Fruit fly (Drosophila melanogaster) whole organism, embryonic: Measurements from ENCODE around the gene CG3335.

Source experiments
- Atf6 ChIP-seq: fragments of 200-800 bp; sonication (Bioruptor generic); IDR thresholded peaks from 2 replicates; pipeline ENCODE4 v1.3.6; 2022; ENCODE audit warnings: missing biosample characterization, missing genetic modification characterization
- C15 ChIP-seq: fragments of 200-800 bp; sonication (Bioruptor generic); IDR thresholded peaks from 3 replicates; pipeline ENCODE4 v1.3.6; 2022; ENCODE audit warnings: missing biosample characterization, missing genetic modification characterization
- CG10462 ChIP-seq: fragments of 200-800 bp; sonication (Bioruptor generic); optimal IDR thresholded peaks from 2 replicates; lab custom pipeline; 2016; ENCODE audit warnings: missing biosample characterization, missing genetic modification characterization
- CG12104 ChIP-seq: fragments of 200-800 bp; sonication (Bioruptor generic); optimal IDR thresholded peaks from 3 replicates; lab custom pipeline; 2016; ENCODE audit warnings: missing biosample characterization, missing genetic modification characterization
- CG14050 ChIP-seq: fragments of 200-800 bp; sonication (Bioruptor generic); IDR thresholded peaks from 3 replicates; pipeline ENCODE4 v1.3.6; 2022; ENCODE audit warnings: missing biosample characterization, missing genetic modification characterization
- CG16779 ChIP-seq: fragments of 200-800 bp; sonication (Bioruptor generic); IDR thresholded peaks from 2 replicates; pipeline ENCODE4 v1.3.6; 2022; ENCODE audit warnings: missing biosample characterization, missing genetic modification characterization
- CG17912 ChIP-seq: fragments of 200-800 bp; sonication (Bioruptor generic); optimal IDR thresholded peaks from 2 replicates; lab custom pipeline; 2018; ENCODE audit warnings: missing biosample characterization, mild to moderate bottlenecking, missing genetic modification characterization
- CG2199 ChIP-seq: fragments of 200-800 bp; sonication (Bioruptor generic); IDR thresholded peaks from 3 replicates; pipeline ENCODE4 v1.3.6; 2022; ENCODE audit warnings: missing biosample characterization, missing genetic modification characterization
- CG2712 ChIP-seq: fragments of 200-800 bp; optimal IDR thresholded peaks from 3 replicates; lab custom pipeline; 2019; ENCODE audit warnings: missing biosample characterization, mild to moderate bottlenecking, missing genetic modification characterization, moderate library complexity
- CG31365 ChIP-seq: fragments of 200-800 bp; sonication (Bioruptor generic); optimal IDR thresholded peaks from 2 replicates; lab custom pipeline; 2018; ENCODE audit warnings: missing biosample characterization, mild to moderate bottlenecking, missing genetic modification characterization
- CG3163 ChIP-seq: fragments of 200-800 bp; sonication (Bioruptor generic); optimal IDR thresholded peaks from 3 replicates; lab custom pipeline; 2016; ENCODE audit warnings: missing biosample characterization, missing genetic modification characterization
- CG33557 ChIP-seq: fragments of 200-800 bp; sonication (Bioruptor generic); optimal IDR thresholded peaks from 2 replicates; lab custom pipeline; 2019; ENCODE audit warnings: missing biosample characterization, mild to moderate bottlenecking, missing genetic modification characterization, moderate library complexity
- CG42726 ChIP-seq: fragments of 200-800 bp; sonication (Bioruptor generic); IDR thresholded peaks from 2 replicates; pipeline ENCODE4 v1.3.6; 2022; ENCODE audit warnings: missing biosample characterization, missing genetic modification characterization; ENCODE audit not compliant: partially characterized antibody
- CG6175 ChIP-seq: fragments of 200-800 bp; sonication (Bioruptor generic); IDR thresholded peaks from 3 replicates; pipeline ENCODE4 v1.3.6; 2022; ENCODE audit warnings: missing biosample characterization, missing genetic modification characterization
- CG6254 ChIP-seq: fragments of 200-800 bp; sonication (Bioruptor generic); optimal IDR thresholded peaks from 3 replicates; lab custom pipeline; 2017; ENCODE audit warnings: mild to moderate bottlenecking, missing biosample characterization, missing genetic modification reagents, missing genetic modification characterization
- CG7271 ChIP-seq: fragments of 200-800 bp; sonication (Bioruptor generic); optimal IDR thresholded peaks from 2 replicates; lab custom pipeline; 2018; ENCODE audit warnings: missing biosample characterization, mild to moderate bottlenecking, missing genetic modification characterization, moderate library complexity
- CG7556 ChIP-seq: fragments of 200-800 bp; sonication (Bioruptor generic); optimal IDR thresholded peaks from 2 replicates; lab custom pipeline; 2017; ENCODE audit warnings: missing biosample characterization, mild to moderate bottlenecking, missing genetic modification characterization
- CG8359 ChIP-seq: fragments of 200-800 bp; sonication (Bioruptor generic); optimal IDR thresholded peaks from 2 replicates; lab custom pipeline; 2017; ENCODE audit warnings: missing biosample characterization, mild to moderate bottlenecking, missing genetic modification characterization, borderline replicate concordance
- CG8924 ChIP-seq: fragments of 200-800 bp; optimal IDR thresholded peaks from 3 replicates; lab custom pipeline; 2019; ENCODE audit warnings: missing biosample characterization, mild to moderate bottlenecking, missing genetic modification characterization, moderate library complexity
- CG9797 ChIP-seq: fragments of 200-800 bp; sonication (Bioruptor generic); optimal IDR thresholded peaks from 3 replicates; lab custom pipeline; 2018; ENCODE audit warnings: missing biosample characterization, mild to moderate bottlenecking, missing genetic modification characterization
- Dll ChIP-seq: fragments of 200-800 bp; sonication (Bioruptor generic); IDR thresholded peaks from 4 replicates; pipeline ENCODE4 v1.3.6; 2022; ENCODE audit warnings: missing biosample characterization, missing genetic modification characterization; ENCODE audit not compliant: partially characterized antibody
- Drgx ChIP-seq: fragments of 200-800 bp; sonication (Bioruptor generic); IDR thresholded peaks from 2 replicates; pipeline ENCODE4 v1.3.6; 2022; ENCODE audit warnings: missing biosample characterization, missing genetic modification characterization
- E2f1 ChIP-seq: fragments of 200-800 bp; sonication (Bioruptor generic); IDR thresholded peaks from 2 replicates; pipeline ENCODE4 v1.3.6; 2022; ENCODE audit warnings: missing biosample characterization, missing genetic modification characterization
- Fer1 ChIP-seq: fragments of 200-800 bp; sonication (Bioruptor generic); optimal IDR thresholded peaks from 2 replicates; lab custom pipeline; 2017; ENCODE audit warnings: missing biosample characterization, mild to moderate bottlenecking, missing genetic modification characterization
- HLH3B ChIP-seq: fragments of 200-800 bp; sonication (Bioruptor generic); IDR thresholded peaks from 2 replicates; pipeline ENCODE4 v1.3.6; 2022; ENCODE audit warnings: missing biosample characterization, missing genetic modification characterization
- Hey ChIP-seq: fragments of 200-800 bp; sonication (Bioruptor generic); optimal IDR thresholded peaks from 3 replicates; lab custom pipeline; 2018; ENCODE audit warnings: missing biosample characterization, mild to moderate bottlenecking, missing genetic modification characterization
- Hr78 ChIP-seq, 2 experiments: fragments of 200-800 bp in 1 of 2; fragments of >200 bp in 1 of 2; sonication (Bioruptor generic) in 1 of 2; optimal IDR thresholded peaks; 2 replicates each; lab custom pipeline; 2017 to 2019; ENCODE audit warnings: missing biosample characterization in 2 of 2, missing genetic modification characterization in 2 of 2, mild to moderate bottlenecking in 1 of 2, moderate library complexity in 1 of 2
- Jarid2 ChIP-seq: fragments of 200-800 bp; sonication (Bioruptor generic); optimal IDR thresholded peaks from 3 replicates; lab custom pipeline; 2017; ENCODE audit warnings: mild to moderate bottlenecking, missing biosample characterization, missing genetic modification reagents, missing genetic modification characterization
- Lim3 ChIP-seq: fragments of 200-800 bp; sonication (Bioruptor generic); IDR thresholded peaks from 2 replicates; pipeline ENCODE4 v1.3.6; 2022; ENCODE audit warnings: missing biosample characterization, missing genetic modification characterization
- Lpt ChIP-seq: fragments of >200 bp; optimal IDR thresholded peaks from 2 replicates; lab custom pipeline; 2018; ENCODE audit warnings: missing biosample characterization, missing genetic modification characterization
- Nf-YB ChIP-seq: fragments of 200-800 bp; sonication (Bioruptor generic); optimal IDR thresholded peaks from 3 replicates; lab custom pipeline; 2019; ENCODE audit warnings: missing biosample characterization, mild to moderate bottlenecking, missing genetic modification characterization, moderate library complexity
- Six4 ChIP-seq: fragments of 200-800 bp; sonication (Bioruptor generic); optimal IDR thresholded peaks from 2 replicates; lab custom pipeline; 2016; ENCODE audit warnings: missing biosample characterization, missing genetic modification characterization
- Trl ChIP-seq, 3 experiments: fragments of >200 bp in 2 of 3; fragments of 200-800 bp in 1 of 3; sonication (Bioruptor generic) in 1 of 3; optimal IDR thresholded peaks; 2 replicates in 1 of 3; 3 replicates in 2 of 3; lab custom pipeline; 2016 to 2017; ENCODE audit warnings: missing biosample characterization in 1 of 3, missing genetic modification characterization in 1 of 3
- Xrp1 ChIP-seq: fragments of 200-800 bp; sonication (Bioruptor generic); IDR thresholded peaks from 2 replicates; pipeline ENCODE4 v1.3.6; 2022; ENCODE audit warnings: missing biosample characterization, missing genetic modification characterization
- chinmo ChIP-seq: fragments of 200-800 bp; sonication (Bioruptor generic); IDR thresholded peaks from 4 replicates; pipeline ENCODE4 v1.3.6; 2022; ENCODE audit warnings: missing biosample characterization, missing genetic modification characterization; ENCODE audit not compliant: partially characterized antibody
- ci ChIP-seq: fragments of 200-800 bp; sonication (Bioruptor generic); IDR thresholded peaks from 3 replicates; pipeline ENCODE4 v1.3.6; 2022; ENCODE audit warnings: missing biosample characterization, missing genetic modification characterization
- corto ChIP-seq: fragments of 200-800 bp; sonication (Bioruptor generic); optimal IDR thresholded peaks from 2 replicates; lab custom pipeline; 2016; ENCODE audit warnings: missing biosample characterization, mild to moderate bottlenecking, missing genetic modification characterization, moderate library complexity
- dati ChIP-seq: fragments of 200-800 bp; sonication (Bioruptor generic); IDR thresholded peaks from 2 replicates; pipeline ENCODE4 v1.3.6; 2022; ENCODE audit warnings: missing biosample characterization, missing genetic modification characterization
- fd64A ChIP-seq: fragments of 200-800 bp; sonication (Bioruptor generic); optimal IDR thresholded peaks from 3 replicates; lab custom pipeline; 2018; ENCODE audit warnings: missing biosample characterization, mild to moderate bottlenecking, missing genetic modification characterization
- ftz-f1 ChIP-seq: fragments of 200-800 bp; sonication (Bioruptor generic); optimal IDR thresholded peaks from 2 replicates; lab custom pipeline; 2016; ENCODE audit warnings: missing biosample characterization, missing genetic modification characterization
- grau ChIP-seq: fragments of 200-800 bp; optimal IDR thresholded peaks from 3 replicates; lab custom pipeline; 2019; ENCODE audit warnings: missing biosample characterization, mild to moderate bottlenecking, missing genetic modification characterization, moderate library complexity
- gro ChIP-seq: fragments of 200-800 bp; sonication (Bioruptor generic); optimal IDR thresholded peaks from 2 replicates; lab custom pipeline; 2016; ENCODE audit warnings: missing biosample characterization, missing genetic modification characterization
- hkb ChIP-seq, 2 experiments: fragments of 200-800 bp in 1 of 2; fragments of >200 bp in 1 of 2; sonication (Bioruptor generic) in 1 of 2; IDR thresholded peaks in 1 of 2; optimal IDR thresholded peaks in 1 of 2; 2 replicates each; pipeline versions ENCODE4 v1.3.6 to Lab custom; 2017 to 2022; ENCODE audit warnings: missing biosample characterization in 1 of 2, missing genetic modification characterization in 1 of 2
- hth ChIP-seq: fragments of >200 bp; optimal IDR thresholded peaks from 2 replicates; lab custom pipeline; 2017; ENCODE audit warnings: inconsistent platforms
- pb ChIP-seq: fragments of 200-800 bp; sonication (Bioruptor generic); optimal IDR thresholded peaks from 3 replicates; lab custom pipeline; 2016; ENCODE audit warnings: missing biosample characterization, missing genetic modification characterization
- pita ChIP-seq: fragments of 200-800 bp; sonication (Bioruptor generic); optimal IDR thresholded peaks from 2 replicates; lab custom pipeline; 2017; ENCODE audit warnings: missing biosample characterization, mild to moderate bottlenecking, missing genetic modification characterization
- sd ChIP-seq: fragments of 200-800 bp; sonication (Bioruptor generic); optimal IDR thresholded peaks from 3 replicates; lab custom pipeline; 2018; ENCODE audit warnings: missing biosample characterization, mild to moderate bottlenecking, missing genetic modification characterization, moderate library complexity
- sqz ChIP-seq: fragments of 200-800 bp; sonication (Bioruptor generic); optimal IDR thresholded peaks from 3 replicates; lab custom pipeline; 2018; ENCODE audit warnings: missing biosample characterization, mild to moderate bottlenecking, missing genetic modification characterization
- tgo ChIP-seq: fragments of 200-800 bp; sonication (Bioruptor generic); IDR thresholded peaks from 3 replicates; pipeline ENCODE4 v1.3.6; 2022; ENCODE audit warnings: missing biosample characterization, missing genetic modification characterization
- usp ChIP-seq: fragments of >200 bp; optimal IDR thresholded peaks from 2 replicates; lab custom pipeline; 2017; ENCODE audit warnings: missing biosample characterization, missing genetic modification characterization

The CG3335 gene

dm6 chr3L:9675528-9675963, 51.5 kb downstream of the CG3335 start (continued):
- TF ChIP-seq Nf-YB (no peak), Six4 (GFP tag; lab: Kevin White, UChicago) (no peak), CG42726 (GFP tag; lab: Robert Waterston, UW) (no peak), CG2712 (tag; lab: Kevin White, UChicago) (no peak), CG7556 (GFP tag; lab: Kevin White, UChicago) (no peak), chinmo (GFP tag; lab: Robert Waterston, UW) (peak; percentile 77; the same call in 1 of the 4 replicates), HLH3B (GFP tag; lab: Robert Waterston, UW) (no peak), ftz-f1 (no peak), CG6254 (GFP tag; lab: Kevin White, UChicago) (no peak), CG8359 (GFP tag; lab: Kevin White, UChicago) (no peak), Dll (GFP tag; lab: Robert Waterston, UW) (peak; percentile 64), CG8924 (tag; lab: Kevin White, UChicago) (peak; percentile 23), gro (GFP tag; lab: Kevin White, UChicago) (peak; percentile 8), hth (lab: Kevin White, UChicago) (no peak), Xrp1 (no peak), CG16779 (no peak), Drgx (GFP tag; lab: Robert Waterston, UW) (peak; percentile 73), dati (GFP tag; lab: Robert Waterston, UW) (no peak), sd (tag; lab: Kevin White, UChicago) (peak; percentile 25), corto (GFP tag; lab: Kevin White, UChicago) (peak; percentile 55), fd64A (GFP tag; lab: Kevin White, UChicago) (no peak), Trl (optimal IDR thresholded peaks at IDR 0.05; lab: Kevin White, UChicago) (peak; percentile 64 to 98), Trl (GFP tag; optimal IDR thresholded peaks at IDR 0.05; lab: Kevin White, UChicago) (peak; percentile 18), Hey (no peak), Jarid2 (no peak), Atf6 (0 out of 2 replicates have a peak, but pooled peaks have one; percentile 48), CG17912 (no peak), CG33557 (no peak), sqz (GFP tag; lab: Kevin White, UChicago) (peak; percentile 90), CG31365 (no peak), CG12104 (GFP tag; lab: Kevin White, UChicago) (no peak), usp (GFP tag; lab: Kevin White, UChicago) (no peak), Lim3 (GFP tag; lab: Robert Waterston, UW) (no peak), CG2199 (GFP tag; lab: Robert Waterston, UW) (no peak), CG6175 (GFP tag; lab: Robert Waterston, UW) (no peak), Lpt (GFP tag; lab: Kevin White, UChicago) (no peak), ci (GFP tag; lab: Robert Waterston, UW) (no peak), Fer1 (GFP tag; lab: Kevin White, UChicago) (peak; percentile 49), grau (tag; lab: Kevin White, UChicago) (no peak), CG14050 (GFP tag; lab: Robert Waterston, UW) (no peak), CG10462 (GFP tag; lab: Kevin White, UChicago) (no peak), E2f1 (GFP tag; lab: Robert Waterston, UW) (no peak), hkb (optimal IDR thresholded peaks at IDR 0.05; lab: Kevin White, UChicago) (no peak), hkb (GFP tag; IDR thresholded peaks at IDR 0.05; lab: Robert Waterston, UW) (no peak), CG7271 (no peak), CG3163 (GFP tag; lab: Kevin White, UChicago) (no peak), Hr78 (GFP tag; optimal IDR thresholded peaks at IDR 0.05; lab: Kevin White, UChicago) (no peak), pb (GFP tag; lab: Kevin White, UChicago) (no peak), C15 (GFP tag; lab: Robert Waterston, UW) (no peak), tgo (GFP tag; lab: Robert Waterston, UW) (no peak), CG9797 (GFP tag; lab: Kevin White, UChicago) (no peak), pita (GFP tag; lab: Kevin White, UChicago) (no peak)
